Worm (Caenorhabditis elegans) whole organism, L1 larva: ENCODE results near the gene C02B8.1.

ENCODE experiments used
- C16A3.4 ChIP-seq: fragments of 150-350 bp; optimal IDR thresholded peaks from 2 replicates; lab custom pipeline; 2014; ENCODE audit warnings: missing biosample characterization, missing genetic modification characterization
- C34B4.2 ChIP-seq: sonication (generic microtip); optimal IDR thresholded peaks from 2 replicates; lab custom pipeline; 2017; ENCODE audit warnings: mild to moderate bottlenecking, missing genetic modification characterization, missing compliant biosample characterization
- F16B12.6 ChIP-seq: fragments of 150-350 bp; optimal IDR thresholded peaks from 2 replicates; lab custom pipeline; 2014; ENCODE audit warnings: missing biosample characterization, missing genetic modification characterization
- Y116A8C.19 ChIP-seq: sonication (generic microtip); optimal IDR thresholded peaks from 2 replicates; lab custom pipeline; 2016; ENCODE audit warnings: missing compliant biosample characterization, missing genetic modification characterization, borderline replicate concordance
- aha-1 ChIP-seq: fragments of 150-350 bp; optimal IDR thresholded peaks from 2 replicates; lab custom pipeline; 2014; ENCODE audit warnings: missing biosample characterization, missing genetic modification characterization
- alr-1 ChIP-seq: fragments of 200-800 bp; sonication (Bioruptor generic); optimal IDR thresholded peaks from 2 replicates; lab custom pipeline; 2018; ENCODE audit warnings: borderline replicate concordance, mild to moderate bottlenecking, missing genetic modification characterization, missing compliant biosample characterization
- aly-2 ChIP-seq: fragments of 150-350 bp; optimal IDR thresholded peaks from 2 replicates; lab custom pipeline; 2014; ENCODE audit warnings: missing biosample characterization, missing genetic modification characterization
- ama-1 ChIP-seq: fragments of 150-350 bp; optimal IDR thresholded peaks from 2 replicates; lab custom pipeline; 2014
- ceh-63 ChIP-seq: fragments of 200-800 bp; sonication (Bioruptor generic); optimal IDR thresholded peaks from 2 replicates; lab custom pipeline; 2018; ENCODE audit warnings: mild to moderate bottlenecking, missing genetic modification characterization, missing compliant biosample characterization
- ces-1 ChIP-seq: fragments of 150-350 bp; optimal IDR thresholded peaks from 2 replicates; lab custom pipeline; 2014; ENCODE audit warnings: missing biosample characterization, missing genetic modification reagents, missing genetic modification characterization
- dpl-1 ChIP-seq, 3 experiments: fragments of 150-350 bp in 2 of 3; sonication (generic microtip) in 1 of 3; optimal IDR thresholded peaks; 2 replicates each; lab custom pipeline; 2014 to 2017; ENCODE audit warnings: missing biosample characterization in 3 of 3, missing genetic modification characterization in 3 of 3, missing genetic modification reagents in 3 of 3
- efl-1 ChIP-seq, 4 experiments: fragments of 150-350 bp; optimal IDR thresholded peaks in 3 of 4; peaks in 1 of 4; 1 replicate in 1 of 4; 2 replicates in 3 of 4; lab custom pipeline; 2014; ENCODE audit warnings: missing biosample characterization in 2 of 4, missing genetic modification characterization in 2 of 4, missing genetic modification reagents in 2 of 4
- egl-13 ChIP-seq: sonication (generic microtip); optimal IDR thresholded peaks from 2 replicates; lab custom pipeline; 2016; ENCODE audit warnings: missing genotype, missing genetic modification reagents, missing genetic modification characterization, missing compliant biosample characterization
- elt-2 ChIP-seq: sonication (generic microtip); optimal IDR thresholded peaks from 2 replicates; lab custom pipeline; 2016; ENCODE audit warnings: missing genetic modification characterization, mild to moderate bottlenecking, inconsistent platforms, missing compliant biosample characterization, missing genetic modification reagents
- elt-3 ChIP-seq, 6 experiments: fragments of 150-350 bp in 1 of 6; sonication (generic microtip); optimal IDR thresholded peaks; 2 replicates each; lab custom pipeline; 2017 to 2018; ENCODE audit warnings: missing biosample characterization in 6 of 6, missing genetic modification characterization in 6 of 6, inconsistent platforms in 1 of 6
- ets-5 ChIP-seq: fragments of 200-800 bp; sonication (Bioruptor generic); IDR thresholded peaks from 2 replicates; pipeline ENCODE4 v1.3.6; 2022; ENCODE audit warnings: missing genetic modification characterization, missing compliant biosample characterization
- fkh-10 ChIP-seq: sonication (generic microtip); optimal IDR thresholded peaks from 2 replicates; lab custom pipeline; 2017; ENCODE audit warnings: missing biosample characterization, missing genetic modification reagents, missing genetic modification characterization
- grh-1 ChIP-seq: fragments of 200-800 bp; sonication (Bioruptor generic); IDR thresholded peaks from 2 replicates; pipeline ENCODE4 v1.3.6; 2022; ENCODE audit warnings: missing genetic modification reagents, missing genetic modification characterization, missing compliant biosample characterization
- hpl-2 ChIP-seq: fragments of 150-350 bp; optimal IDR thresholded peaks from 2 replicates; lab custom pipeline; 2014; ENCODE audit warnings: missing biosample characterization, missing genetic modification reagents, missing genetic modification characterization
- lin-15B ChIP-seq: fragments of 150-350 bp; sonication (generic microtip); optimal IDR thresholded peaks from 3 replicates; lab custom pipeline; 2014; ENCODE audit warnings: missing biosample characterization, missing genetic modification characterization
- lir-3 ChIP-seq: sonication (generic microtip); optimal IDR thresholded peaks from 2 replicates; lab custom pipeline; 2016; ENCODE audit warnings: mild to moderate bottlenecking, missing genetic modification characterization, moderate library complexity, missing compliant biosample characterization; ENCODE audit not compliant: poor library complexity
- lsy-2 ChIP-seq, 2 experiments: fragments of 150-350 bp; optimal IDR thresholded peaks; 2 replicates each; lab custom pipeline; 2014; ENCODE audit warnings: missing biosample characterization in 2 of 2, missing genetic modification characterization in 2 of 2
- mab-9 ChIP-seq: fragments of 200-800 bp; sonication (Bioruptor generic); IDR thresholded peaks from 2 replicates; pipeline ENCODE4 v1.3.6; 2022; ENCODE audit warnings: missing genetic modification reagents, missing genetic modification characterization, missing compliant biosample characterization
- mdl-1 ChIP-seq, 2 experiments: fragments of 150-350 bp; optimal IDR thresholded peaks; 2 replicates each; lab custom pipeline; 2014 to 2017; ENCODE audit warnings: missing biosample characterization in 2 of 2, missing genetic modification characterization in 2 of 2, inconsistent platforms in 1 of 2
- mep-1 ChIP-seq: fragments of 150-350 bp; optimal IDR thresholded peaks from 2 replicates; lab custom pipeline; 2014; ENCODE audit warnings: missing biosample characterization, missing genetic modification characterization
- nhr-11 ChIP-seq: fragments of 150-350 bp; optimal IDR thresholded peaks from 2 replicates; lab custom pipeline; 2014; ENCODE audit warnings: missing biosample characterization, missing genetic modification characterization
- nhr-12 ChIP-seq: sonication (generic microtip); optimal IDR thresholded peaks from 2 replicates; lab custom pipeline; 2017; ENCODE audit warnings: missing biosample characterization, missing genetic modification characterization
- nhr-20 ChIP-seq: sonication (generic microtip); optimal IDR thresholded peaks from 2 replicates; lab custom pipeline; 2016; ENCODE audit warnings: mild to moderate bottlenecking, missing genetic modification characterization, missing compliant biosample characterization
- nhr-237 ChIP-seq: fragments of 150-350 bp; optimal IDR thresholded peaks from 2 replicates; lab custom pipeline; 2014; ENCODE audit warnings: missing biosample characterization, missing genetic modification characterization
- nhr-28 ChIP-seq: fragments of 150-350 bp; optimal IDR thresholded peaks from 2 replicates; lab custom pipeline; 2014; ENCODE audit warnings: missing biosample characterization, missing genetic modification characterization
- nhr-77 ChIP-seq: fragments of 150-350 bp; optimal IDR thresholded peaks from 2 replicates; lab custom pipeline; 2014; ENCODE audit warnings: missing biosample characterization, missing genetic modification characterization
- nhr-84 ChIP-seq: sonication (generic microtip); optimal IDR thresholded peaks from 2 replicates; lab custom pipeline; 2017; ENCODE audit warnings: missing biosample characterization, missing genetic modification characterization
- pag-3 ChIP-seq: sonication (generic microtip); optimal IDR thresholded peaks from 2 replicates; lab custom pipeline; 2017; ENCODE audit warnings: missing genetic modification characterization, mild to moderate bottlenecking, missing compliant biosample characterization, antibody characterized with exemption, borderline replicate concordance; ENCODE audit not compliant: insufficient read depth
- pax-3 ChIP-seq: fragments of 200-800 bp; sonication (Bioruptor generic); optimal IDR thresholded peaks from 2 replicates; lab custom pipeline; 2018; ENCODE audit warnings: mild to moderate bottlenecking, missing genetic modification characterization, moderate library complexity, missing compliant biosample characterization
- pqm-1 ChIP-seq: sonication (generic microtip); optimal IDR thresholded peaks from 3 replicates; lab custom pipeline; 2017; ENCODE audit warnings: missing biosample characterization, missing genetic modification characterization
- snu-23 ChIP-seq: sonication (generic microtip); optimal IDR thresholded peaks from 2 replicates; lab custom pipeline; 2016; ENCODE audit warnings: missing genetic modification characterization, missing compliant biosample characterization
- sox-4 ChIP-seq: sonication (generic microtip); optimal IDR thresholded peaks from 2 replicates; lab custom pipeline; 2016; ENCODE audit warnings: missing genetic modification characterization, missing compliant biosample characterization
- swsn-7 ChIP-seq: sonication (generic microtip); optimal IDR thresholded peaks from 2 replicates; lab custom pipeline; 2016; ENCODE audit warnings: missing genetic modification characterization, missing compliant biosample characterization
- tlp-1 ChIP-seq: fragments of 150-350 bp; optimal IDR thresholded peaks from 2 replicates; lab custom pipeline; 2014; ENCODE audit warnings: missing biosample characterization, missing genetic modification characterization
- unc-130 ChIP-seq: fragments of 150-350 bp; optimal IDR thresholded peaks from 2 replicates; lab custom pipeline; 2017; ENCODE audit warnings: missing biosample characterization, missing genetic modification characterization, inconsistent platforms
- unc-30 ChIP-seq: sonication (generic microtip); optimal IDR thresholded peaks from 2 replicates; lab custom pipeline; 2017; ENCODE audit warnings: missing biosample characterization, missing genetic modification characterization
- unc-86 ChIP-seq: sonication (generic microtip); optimal IDR thresholded peaks from 2 replicates; lab custom pipeline; 2016; ENCODE audit warnings: missing genetic modification characterization, missing compliant biosample characterization
- vab-15 ChIP-seq: sonication (generic microtip); optimal IDR thresholded peaks from 2 replicates; lab custom pipeline; 2017; ENCODE audit warnings: missing genotype, mild to moderate bottlenecking, missing genetic modification characterization, missing compliant biosample characterization
- xbp-1 ChIP-seq: sonication (generic microtip); optimal IDR thresholded peaks from 2 replicates; lab custom pipeline; 2016; ENCODE audit warnings: missing genetic modification characterization, missing compliant biosample characterization
- ztf-11 ChIP-seq, 2 experiments: sonication (generic microtip); optimal IDR thresholded peaks; 2 replicates each; lab custom pipeline; 2016 to 2017; ENCODE audit warnings: missing genetic modification characterization in 2 of 2, missing biosample characterization in 1 of 2, missing compliant biosample characterization in 1 of 2
- ztf-4 ChIP-seq: fragments of 150-350 bp; optimal IDR thresholded peaks from 2 replicates; lab custom pipeline; 2014; ENCODE audit warnings: missing biosample characterization, missing genetic modification characterization

The C02B8.1 gene

ce11 chrX:8136276-8136891 lies 11.1 kb upstream of the C02B8.1 start, which contains the start of gene C02B8.6 (continued):
- TF ChIP-seq F16B12.6 (tag; lab: Kevin White, UChicago) (peak; percentile 81), swsn-7 (tag; lab: Kevin White, UChicago) (peak; percentile 40), mdl-1 (tag; optimal IDR thresholded peaks at IDR 0.05; lab: Kevin White, UChicago) (peak in 1 of 2 experiments; percentile 23), unc-30 (tag; lab: Kevin White, UChicago) (no peak), elt-2 (tag; lab: Kevin White, UChicago) (peak; percentile 13), ztf-4 (tag; lab: Kevin White, UChicago) (no peak), ama-1 (lab: Kevin White, UChicago) (no peak), Y116A8C.19 (tag; lab: Kevin White, UChicago) (no peak), pag-3 (tag; lab: Kevin White, UChicago) (no peak), grh-1 (GFP tag; lab: Robert Waterston, UW) (no peak), elt-3 (tag; optimal IDR thresholded peaks at IDR 0.05; lab: Kevin White, UChicago) (peak in 1 of 6 experiments; percentile 21), xbp-1 (tag; lab: Kevin White, UChicago) (peak; percentile 27), hpl-2 (GFP tag; lab: Kevin White, UChicago) (no peak), lsy-2 (tag; optimal IDR thresholded peaks at IDR 0.05; lab: Kevin White, UChicago) (peak; percentile 9 to 65), efl-1 (optimal IDR thresholded peaks at IDR 0.05; lab: Kevin White, UChicago) (peak; percentile 29 to 36), efl-1 (GFP tag; optimal IDR thresholded peaks at IDR 0.05 in 1 of 2; lab: Kevin White, UChicago) (peak; percentile 44 to 84), fkh-10 (no peak), nhr-84 (tag; lab: Kevin White, UChicago) (no peak), nhr-20 (tag; lab: Kevin White, UChicago) (peak; percentile 25), mab-9 (GFP tag; lab: Robert Waterston, UW) (no peak), nhr-28 (no peak), sox-4 (no peak), snu-23 (peak; percentile 60), ces-1 (GFP tag; lab: Kevin White, UChicago) (no peak), alr-1 (tag; lab: Kevin White, UChicago) (no peak), tlp-1 (no peak), ets-5 (GFP tag; lab: Robert Waterston, UW) (no peak), aha-1 (no peak), vab-15 (tag; lab: Kevin White, UChicago) (no peak), nhr-12 (tag; lab: Kevin White, UChicago) (no peak), pax-3 (tag; lab: Kevin White, UChicago) (no peak), aly-2 (tag; lab: Kevin White, UChicago) (no peak), nhr-11 (tag; lab: Kevin White, UChicago) (no peak), dpl-1 (GFP tag; optimal IDR thresholded peaks at IDR 0.05; lab: Kevin White, UChicago) (peak; percentile 15 to 44 (median 25)), nhr-77 (no peak), lir-3 (tag; lab: Kevin White, UChicago) (no peak), lin-15B (no peak), nhr-237 (tag; lab: Kevin White, UChicago) (no peak), C34B4.2 (tag; lab: Kevin White, UChicago) (no peak), unc-86 (tag; lab: Kevin White, UChicago) (no peak), pqm-1 (tag; lab: Kevin White, UChicago) (no peak), ztf-11 (tag; optimal IDR thresholded peaks at IDR 0.05; lab: Kevin White, UChicago) (no peak), mep-1 (peak; percentile 79), ceh-63 (no peak), unc-130 (tag; lab: Kevin White, UChicago) (no peak), C16A3.4 (tag; lab: Kevin White, UChicago) (peak; percentile 42), egl-13 (no peak)
